Fruit fly (Drosophila melanogaster) whole organism, embryonic: Measurements from ENCODE around the gene aln.

Experiments used
- Abd-B ChIP-seq: fragments of 200-800 bp; sonication (Bioruptor generic); optimal IDR thresholded peaks from 2 replicates; lab custom pipeline; 2018; ENCODE audit warnings: missing biosample characterization, mild to moderate bottlenecking, missing genetic modification characterization, moderate library complexity
- Atf3 ChIP-seq: fragments of 200-800 bp; sonication (Bioruptor generic); optimal IDR thresholded peaks from 3 replicates; lab custom pipeline; 2016; ENCODE audit warnings: missing biosample characterization, missing genetic modification characterization
- BEAF-32 ChIP-seq: fragments of 200-800 bp; sonication (Bioruptor generic); optimal IDR thresholded peaks from 3 replicates; lab custom pipeline; 2017; ENCODE audit warnings: missing biosample characterization, missing genetic modification characterization, mild to moderate bottlenecking, moderate library complexity, missing genetic modification reagents
- CG10654 ChIP-seq: fragments of 200-800 bp; sonication (Bioruptor generic); optimal IDR thresholded peaks from 2 replicates; lab custom pipeline; 2016; ENCODE audit warnings: missing biosample characterization, missing genetic modification characterization
- CG11093 ChIP-seq: fragments of 200-800 bp; sonication (Bioruptor generic); IDR thresholded peaks from 3 replicates; pipeline ENCODE4 v1.3.6; 2022; ENCODE audit warnings: missing biosample characterization, missing genetic modification characterization
- CG11398 ChIP-seq: fragments of 200-800 bp; sonication (Bioruptor generic); optimal IDR thresholded peaks from 2 replicates; lab custom pipeline; 2016; ENCODE audit warnings: missing biosample characterization, missing genetic modification characterization
- CG11723 ChIP-seq: fragments of 200-800 bp; sonication (Bioruptor generic); optimal IDR thresholded peaks from 2 replicates; lab custom pipeline; 2017; ENCODE audit warnings: missing biosample characterization, mild to moderate bottlenecking, missing genetic modification characterization
- CG1233 ChIP-seq: fragments of 200-800 bp; sonication (Bioruptor generic); optimal IDR thresholded peaks from 4 replicates; lab custom pipeline; 2018; ENCODE audit warnings: missing biosample characterization, mild to moderate bottlenecking, missing genetic modification characterization
- CG13424 ChIP-seq: fragments of 200-800 bp; sonication (Bioruptor generic); optimal IDR thresholded peaks from 2 replicates; lab custom pipeline; 2019; ENCODE audit warnings: missing biosample characterization, mild to moderate bottlenecking, missing genetic modification characterization, moderate library complexity
- CG14860 ChIP-seq: fragments of 200-800 bp; sonication (Bioruptor generic); IDR thresholded peaks from 3 replicates; pipeline ENCODE4 v1.3.6; 2022; ENCODE audit warnings: missing biosample characterization, missing genetic modification characterization; ENCODE audit not compliant: partially characterized antibody
- CG15073 ChIP-seq: fragments of 200-800 bp; sonication (Bioruptor generic); optimal IDR thresholded peaks from 2 replicates; lab custom pipeline; 2016; ENCODE audit warnings: missing biosample characterization, missing genetic modification characterization
- CG16863 ChIP-seq: fragments of 200-800 bp; sonication (Bioruptor generic); optimal IDR thresholded peaks from 3 replicates; lab custom pipeline; 2016; ENCODE audit warnings: missing biosample characterization, missing genetic modification characterization
- CG17328 ChIP-seq: fragments of 200-800 bp; sonication (Bioruptor generic); IDR thresholded peaks from 2 replicates; pipeline ENCODE4 v1.3.6; 2022; ENCODE audit warnings: missing biosample characterization, missing genetic modification characterization
- CG18619 ChIP-seq: fragments of 200-800 bp; sonication (Bioruptor generic); optimal IDR thresholded peaks from 3 replicates; lab custom pipeline; 2017; ENCODE audit warnings: missing biosample characterization, mild to moderate bottlenecking, missing genetic modification characterization
- CG31388 ChIP-seq: fragments of 200-800 bp; sonication (Bioruptor generic); optimal IDR thresholded peaks from 2 replicates; lab custom pipeline; 2016; ENCODE audit warnings: missing biosample characterization, missing genetic modification characterization
- CG4360 ChIP-seq: fragments of 200-800 bp; sonication (Bioruptor generic); IDR thresholded peaks from 2 replicates; pipeline ENCODE4 v1.3.6; 2022; ENCODE audit warnings: missing biosample characterization, missing genetic modification characterization
- CG43689 ChIP-seq: fragments of 200-800 bp; sonication (Bioruptor generic); IDR thresholded peaks from 2 replicates; pipeline ENCODE4 v1.3.6; 2022; ENCODE audit warnings: missing biosample characterization, missing genetic modification characterization
- CG6854 ChIP-seq: fragments of 200-800 bp; sonication (Bioruptor generic); optimal IDR thresholded peaks from 3 replicates; lab custom pipeline; 2017; ENCODE audit warnings: missing biosample characterization, mild to moderate bottlenecking, missing genetic modification characterization
- CG7786 ChIP-seq: fragments of 200-800 bp; sonication (Bioruptor generic); optimal IDR thresholded peaks from 2 replicates; lab custom pipeline; 2016; ENCODE audit warnings: missing biosample characterization, missing genetic modification characterization
- CG7928 ChIP-seq: fragments of 200-800 bp; sonication (Bioruptor generic); optimal IDR thresholded peaks from 2 replicates; lab custom pipeline; 2017; ENCODE audit warnings: missing biosample characterization, mild to moderate bottlenecking, missing genetic modification characterization
- CG8290 ChIP-seq, 3 experiments: fragments of 200-800 bp; sonication (Bioruptor generic); optimal IDR thresholded peaks; 2 replicates each; lab custom pipeline; 2016 to 2019; ENCODE audit warnings: missing biosample characterization in 3 of 3, missing genetic modification characterization in 3 of 3, mild to moderate bottlenecking in 2 of 3, moderate library complexity in 1 of 3
- CG9817 ChIP-seq: fragments of 200-800 bp; sonication (Bioruptor generic); optimal IDR thresholded peaks from 2 replicates; lab custom pipeline; 2018; ENCODE audit warnings: missing biosample characterization, mild to moderate bottlenecking, missing genetic modification characterization, moderate library complexity
- Chrac-16 ChIP-seq: fragments of 200-800 bp; sonication (Bioruptor generic); optimal IDR thresholded peaks from 3 replicates; lab custom pipeline; 2016; ENCODE audit warnings: missing biosample characterization, missing genetic modification characterization
- Dbx ChIP-seq: fragments of 200-800 bp; sonication (Bioruptor generic); IDR thresholded peaks from 3 replicates; pipeline ENCODE4 v1.3.6; 2022; ENCODE audit warnings: missing biosample characterization, missing genetic modification characterization
- Fer3 ChIP-seq: fragments of 200-800 bp; sonication (Bioruptor generic); optimal IDR thresholded peaks from 2 replicates; lab custom pipeline; 2018; ENCODE audit warnings: missing biosample characterization, mild to moderate bottlenecking, missing genetic modification characterization, moderate library complexity
- HLH3B ChIP-seq: fragments of 200-800 bp; sonication (Bioruptor generic); IDR thresholded peaks from 2 replicates; pipeline ENCODE4 v1.3.6; 2022; ENCODE audit warnings: missing biosample characterization, missing genetic modification characterization
- Mes4 ChIP-seq: fragments of 200-800 bp; sonication (Bioruptor generic); optimal IDR thresholded peaks from 2 replicates; lab custom pipeline; 2016; ENCODE audit warnings: missing biosample characterization, missing genetic modification characterization
- NFAT ChIP-seq: fragments of 200-800 bp; sonication (Bioruptor generic); IDR thresholded peaks from 2 replicates; pipeline ENCODE4 v1.3.6; 2022; ENCODE audit warnings: missing biosample characterization, missing genetic modification characterization
- Neu2 ChIP-seq: fragments of 200-800 bp; sonication (Bioruptor generic); optimal IDR thresholded peaks from 3 replicates; lab custom pipeline; 2016; ENCODE audit warnings: missing biosample characterization, missing genetic modification characterization, borderline replicate concordance
- Oli ChIP-seq: fragments of 200-800 bp; sonication (Bioruptor generic); optimal IDR thresholded peaks from 2 replicates; lab custom pipeline; 2018; ENCODE audit warnings: missing biosample characterization, mild to moderate bottlenecking, missing genetic modification characterization, moderate library complexity
- Ptx1 ChIP-seq: fragments of 200-800 bp; sonication (Bioruptor generic); IDR thresholded peaks from 2 replicates; pipeline ENCODE4 v1.3.6; 2022; ENCODE audit warnings: missing biosample characterization, missing genetic modification characterization
- Sin3A ChIP-seq: fragments of >200 bp; optimal IDR thresholded peaks from 2 replicates; lab custom pipeline; 2018
- Six4 ChIP-seq: fragments of 200-800 bp; sonication (Bioruptor generic); optimal IDR thresholded peaks from 2 replicates; lab custom pipeline; 2016; ENCODE audit warnings: missing biosample characterization, missing genetic modification characterization
- Sox100B ChIP-seq: fragments of 200-800 bp; sonication (Bioruptor generic); optimal IDR thresholded peaks from 3 replicates; lab custom pipeline; 2018; ENCODE audit warnings: missing biosample characterization, mild to moderate bottlenecking, missing genetic modification characterization
- bsh ChIP-seq, 2 experiments: fragments of 200-800 bp; sonication (Bioruptor generic); optimal IDR thresholded peaks; 2 replicates each; lab custom pipeline; 2017 to 2018; ENCODE audit warnings: mild to moderate bottlenecking in 2 of 2, missing biosample characterization in 2 of 2, missing genetic modification characterization in 2 of 2, moderate library complexity in 1 of 2
- btn ChIP-seq: fragments of 200-800 bp; sonication (Bioruptor generic); optimal IDR thresholded peaks from 2 replicates; lab custom pipeline; 2016; ENCODE audit warnings: missing biosample characterization, missing genetic modification characterization
- chm ChIP-seq: fragments of 200-800 bp; sonication (Bioruptor generic); IDR thresholded peaks from 2 replicates; pipeline ENCODE4 v1.3.6; 2022; ENCODE audit warnings: missing biosample characterization, missing genetic modification characterization
- dan ChIP-seq: fragments of 200-800 bp; sonication (Bioruptor generic); IDR thresholded peaks from 2 replicates; pipeline ENCODE4 v1.3.6; 2022; ENCODE audit warnings: missing biosample characterization, missing genetic modification characterization
- grau ChIP-seq: fragments of 200-800 bp; optimal IDR thresholded peaks from 3 replicates; lab custom pipeline; 2019; ENCODE audit warnings: missing biosample characterization, mild to moderate bottlenecking, missing genetic modification characterization, moderate library complexity
- ham ChIP-seq: fragments of 200-800 bp; sonication (Bioruptor generic); IDR thresholded peaks from 2 replicates; pipeline ENCODE4 v1.3.6; 2022; ENCODE audit warnings: missing biosample characterization, missing genetic modification characterization
- ind ChIP-seq: fragments of 200-800 bp; sonication (Bioruptor generic); optimal IDR thresholded peaks from 3 replicates; lab custom pipeline; 2016; ENCODE audit warnings: missing biosample characterization, missing genetic modification characterization
- jing ChIP-seq: fragments of 200-800 bp; sonication (Bioruptor generic); optimal IDR thresholded peaks from 2 replicates; lab custom pipeline; 2018; ENCODE audit warnings: missing biosample characterization, mild to moderate bottlenecking, missing genetic modification characterization
- onecut ChIP-seq: fragments of 200-800 bp; sonication (Bioruptor generic); IDR thresholded peaks from 2 replicates; pipeline ENCODE4 v1.3.6; 2022; ENCODE audit warnings: missing biosample characterization, missing genetic modification characterization
- org-1 ChIP-seq: fragments of 200-800 bp; sonication (Bioruptor generic); optimal IDR thresholded peaks from 2 replicates; lab custom pipeline; 2017; ENCODE audit warnings: missing biosample characterization, missing genetic modification characterization
- ro ChIP-seq: fragments of 200-800 bp; sonication (Bioruptor generic); IDR thresholded peaks from 2 replicates; pipeline ENCODE4 v1.3.6; 2022; ENCODE audit warnings: missing biosample characterization, missing genetic modification characterization
- sc ChIP-seq, 3 experiments: fragments of >200 bp in 2 of 3; fragments of 200-800 bp in 1 of 3; sonication (Bioruptor generic) in 1 of 3; optimal IDR thresholded peaks; 2 replicates in 2 of 3; 3 replicates in 1 of 3; lab custom pipeline; 2017; ENCODE audit warnings: mild to moderate bottlenecking in 1 of 3, missing biosample characterization in 1 of 3, missing genetic modification characterization in 1 of 3, missing genetic modification reagents in 1 of 3
- sens-2 ChIP-seq: fragments of 200-800 bp; sonication (Bioruptor generic); IDR thresholded peaks from 2 replicates; pipeline ENCODE4 v1.3.6; 2022; ENCODE audit warnings: missing biosample characterization, missing genetic modification characterization
- shn ChIP-seq: fragments of 200-800 bp; sonication (Bioruptor generic); optimal IDR thresholded peaks from 3 replicates; lab custom pipeline; 2016; ENCODE audit warnings: missing biosample characterization, missing genetic modification characterization
- stc ChIP-seq: fragments of 200-800 bp; sonication (Bioruptor generic); IDR thresholded peaks from 2 replicates; pipeline ENCODE4 v1.3.6; 2022; ENCODE audit warnings: missing biosample characterization, missing genetic modification characterization
- twi ChIP-seq: fragments of 200-800 bp; optimal IDR thresholded peaks from 2 replicates; lab custom pipeline; 2019; ENCODE audit warnings: missing biosample characterization, mild to moderate bottlenecking, missing genetic modification characterization, moderate library complexity
- z ChIP-seq: fragments of 200-800 bp; sonication (Bioruptor generic); IDR thresholded peaks from 3 replicates; pipeline ENCODE4 v1.3.6; 2022; ENCODE audit warnings: missing biosample characterization, missing genetic modification characterization

The aln gene

dm6 chr3L:1034887-1035260 lies 41.1 kb downstream of the aln start (continued):
- TF ChIP-seq CG7786 (GFP tag; lab: Kevin White, UChicago): no peak
- peak; percentile 94 for TF ChIP-seq CG14860 (GFP tag; lab: Robert Waterston, UW)
- peak; percentile 49 for TF ChIP-seq grau (tag; lab: Kevin White, UChicago)
- no peak for TF ChIP-seq Mes4
- TF ChIP-seq twi (tag; lab: Kevin White, UChicago): no peak
- no peak for TF ChIP-seq stc (GFP tag; lab: Robert Waterston, UW)
- peak; percentile 99 for TF ChIP-seq CG16863
- no peak for TF ChIP-seq Six4 (GFP tag; lab: Kevin White, UChicago)
- peak; percentile 62 for TF ChIP-seq Fer3 (tag; lab: Kevin White, UChicago)
- TF ChIP-seq Dbx (GFP tag; lab: Robert Waterston, UW): 0 out of 3 replicates have a peak, but pooled peaks have one; percentile 41
- no peak for TF ChIP-seq jing (GFP tag; lab: Kevin White, UChicago)
- peak; percentile 62 for TF ChIP-seq CG1233 (GFP tag; lab: Kevin White, UChicago)
- no peak for TF ChIP-seq CG11398
- TF ChIP-seq Sin3A (lab: Kevin White, UChicago): peak; percentile 85
- peak; percentile 92 for TF ChIP-seq CG8290 (GFP tag; optimal IDR thresholded peaks at IDR 0.05; lab: Kevin White, UChicago)
- TF ChIP-seq CG8290 (tag; optimal IDR thresholded peaks at IDR 0.05; lab: Kevin White, UChicago): peak in 1 of 2 experiments; percentile 73
- no peak for TF ChIP-seq Abd-B (GFP tag; lab: Kevin White, UChicago)
- TF ChIP-seq btn (GFP tag; lab: Kevin White, UChicago): no peak
- TF ChIP-seq CG17328 (GFP tag; lab: Robert Waterston, UW): no peak
- TF ChIP-seq CG9817 (tag; lab: Kevin White, UChicago): peak; percentile 75
- TF ChIP-seq shn (GFP tag; lab: Kevin White, UChicago): no peak
- peak; percentile 70; the same call in 1 of the 2 replicates for TF ChIP-seq NFAT (GFP tag; lab: Robert Waterston, UW)
- no peak for TF ChIP-seq z (GFP tag; lab: Robert Waterston, UW)
- no peak for TF ChIP-seq chm (GFP tag; lab: Robert Waterston, UW)
- no peak for TF ChIP-seq org-1 (GFP tag; lab: Kevin White, UChicago)
- TF ChIP-seq BEAF-32: peak; percentile 75
- peak; percentile 55 for TF ChIP-seq CG18619
- TF ChIP-seq dan (GFP tag; lab: Robert Waterston, UW): no peak
- peak in 1 of 2 experiments; percentile 21 for TF ChIP-seq bsh (GFP tag; optimal IDR thresholded peaks at IDR 0.05; lab: Kevin White, UChicago)
- no peak for TF ChIP-seq CG4360
- TF ChIP-seq Atf3 (GFP tag; lab: Kevin White, UChicago): no peak
- TF ChIP-seq Sox100B (GFP tag; lab: Kevin White, UChicago): peak; percentile 60
- no peak for TF ChIP-seq CG6854 (GFP tag; lab: Kevin White, UChicago)
- TF ChIP-seq onecut (GFP tag; lab: Robert Waterston, UW): 0 out of 2 replicates have a peak, but pooled peaks have one; percentile 41
- no peak for TF ChIP-seq sc (optimal IDR thresholded peaks at IDR 0.05; lab: Kevin White, UChicago)
- no peak for TF ChIP-seq sc (GFP tag; optimal IDR thresholded peaks at IDR 0.05; lab: Kevin White, UChicago)
- no peak for TF ChIP-seq ro (GFP tag; lab: Robert Waterston, UW)
- no peak for TF ChIP-seq CG31388 (GFP tag; lab: Kevin White, UChicago)
- TF ChIP-seq CG15073 (GFP tag; lab: Kevin White, UChicago): no peak
- TF ChIP-seq CG7928 (GFP tag; lab: Kevin White, UChicago): no peak
- TF ChIP-seq CG43689 (GFP tag; lab: Robert Waterston, UW): no peak
- TF ChIP-seq CG13424 (tag; lab: Kevin White, UChicago): no peak
- TF ChIP-seq CG11093 (GFP tag; lab: Robert Waterston, UW): no peak
- peak; percentile 25 for TF ChIP-seq Oli (tag; lab: Kevin White, UChicago)
- peak; percentile 32 for TF ChIP-seq CG10654 (GFP tag; lab: Kevin White, UChicago)
- TF ChIP-seq Neu2: no peak
- peak; percentile 62 for TF ChIP-seq Ptx1 (GFP tag; lab: Robert Waterston, UW)
- TF ChIP-seq CG11723: no peak
- TF ChIP-seq ham (GFP tag; lab: Robert Waterston, UW): no peak
- no peak for TF ChIP-seq ind (GFP tag; lab: Kevin White, UChicago)
- no peak for TF ChIP-seq Chrac-16
- TF ChIP-seq sens-2: no peak
- 0 out of 2 replicates have a peak, but pooled peaks have one; percentile 19 for TF ChIP-seq HLH3B (GFP tag; lab: Robert Waterston, UW)
